Worm (Caenorhabditis elegans): Measurements from ENCODE around the gene Y69H2.9.
"Not testable (repeated sequence)": the region's sequence is repeated elsewhere in the genome, so short reads cannot be mapped to it uniquely, and the experiment has no call there.

The Y69H2.9 gene

ce11 chrV:18754328-18754727 is 53.0 kb downstream of the Y69H2.9 start, which contains the start of gene clec-254:
Gene clec-254 (minus strand): TSS chrV:18754428.
- TF ChIP-seq attf-5 (GFP tag; optimal IDR thresholded peaks at IDR 0.05); atf-7 (tag; optimal IDR thresholded peaks at IDR 0.05); ztf-3 (GFP tag; optimal IDR thresholded peaks at IDR 0.05): not testable (repeated sequence)
